Fruit fly (Drosophila melanogaster): ENCODE results near the gene CheA86a.

- TF ChIP-seq CG9948 (tag; optimal IDR thresholded peaks at IDR 0.05) (no peak), EcR (GFP tag; optimal IDR thresholded peaks at IDR 0.05) (no peak), CG32121 (GFP tag; IDR thresholded peaks at IDR 0.05) (no peak), CG10348 (GFP tag; IDR thresholded peaks at IDR 0.05) (no peak), CG13204 (GFP tag; optimal IDR thresholded peaks at IDR 0.05) (no peak), Ets98B (GFP tag; IDR thresholded peaks at IDR 0.05) (no peak), CG4496 (GFP tag; IDR thresholded peaks at IDR 0.05) (no peak), rn (GFP tag; IDR thresholded peaks at IDR 0.05) (no peak), CG8301 (tag; optimal IDR thresholded peaks at IDR 0.05) (no peak), CG34367 (tag; optimal IDR thresholded peaks at IDR 0.05) (no peak), CG14655 (GFP tag; optimal IDR thresholded peaks at IDR 0.05) (no peak), gl (tag; optimal IDR thresholded peaks at IDR 0.05) (no peak), CG12605 (GFP tag; IDR thresholded peaks at IDR 0.05) (no peak)
Measured at dm6 chr3R:11160907-11161306, 15.9 kb upstream of the CheA86a start, which contains the start of gene CG4757.
